Fruit fly (Drosophila melanogaster) whole organism, prepupa: ENCODE measurements around the gene cad.
A peak's percentile ranks its signal among the peaks of the same experiment; 100 is the strongest.

Experiments used
- Blimp-1 ChIP-seq: fragments of 200-800 bp; sonication (Bioruptor generic); optimal IDR thresholded peaks from 3 replicates; lab custom pipeline; 2017; ENCODE audit warnings: missing biosample characterization, missing genetic modification characterization, mild to moderate bottlenecking, moderate library complexity, missing genetic modification reagents
- CG10631 ChIP-seq: fragments of 200-800 bp; sonication (Bioruptor generic); optimal IDR thresholded peaks from 2 replicates; lab custom pipeline; 2016; ENCODE audit warnings: missing biosample characterization, missing genetic modification characterization
- CG10669 ChIP-seq: fragments of 200-800 bp; sonication (Bioruptor generic); optimal IDR thresholded peaks from 3 replicates; lab custom pipeline; 2018; ENCODE audit warnings: missing biosample characterization, mild to moderate bottlenecking, missing genetic modification characterization, moderate library complexity
- CG11762 ChIP-seq: fragments of 200-800 bp; sonication (Bioruptor generic); optimal IDR thresholded peaks from 3 replicates; lab custom pipeline; 2016; ENCODE audit warnings: missing biosample characterization, missing genetic modification characterization; ENCODE audit not compliant: insufficient read depth
- CG15336 ChIP-seq: fragments of 200-800 bp; sonication (Bioruptor generic); IDR thresholded peaks from 2 replicates; pipeline ENCODE4 v1.3.6; 2022; ENCODE audit warnings: missing biosample characterization, missing genetic modification characterization
- CG1621 ChIP-seq: fragments of 200-800 bp; sonication (Bioruptor generic); optimal IDR thresholded peaks from 3 replicates; lab custom pipeline; 2018; ENCODE audit warnings: missing biosample characterization, mild to moderate bottlenecking, missing genetic modification characterization
- CG16779 ChIP-seq: fragments of 200-800 bp; sonication (Bioruptor generic); optimal IDR thresholded peaks from 3 replicates; lab custom pipeline; 2017; ENCODE audit warnings: missing biosample characterization, mild to moderate bottlenecking, missing genetic modification characterization
- CG3032 ChIP-seq: fragments of 200-800 bp; optimal IDR thresholded peaks from 2 replicates; lab custom pipeline; 2019; ENCODE audit warnings: missing biosample characterization, mild to moderate bottlenecking, missing genetic modification characterization, moderate library complexity
- CG34406 ChIP-seq: fragments of 200-800 bp; sonication (Bioruptor generic); optimal IDR thresholded peaks from 3 replicates; lab custom pipeline; 2016; ENCODE audit warnings: missing biosample characterization, missing genetic modification characterization
- CG3919 ChIP-seq: fragments of 200-800 bp; sonication (Bioruptor generic); optimal IDR thresholded peaks from 3 replicates; lab custom pipeline; 2016; ENCODE audit warnings: missing biosample characterization, missing genetic modification characterization
- CG4318 ChIP-seq: fragments of 200-800 bp; sonication (Bioruptor generic); optimal IDR thresholded peaks from 3 replicates; lab custom pipeline; 2017; ENCODE audit warnings: missing biosample characterization, mild to moderate bottlenecking, missing genetic modification characterization
- CG6163 ChIP-seq: fragments of 200-800 bp; sonication (Bioruptor generic); IDR thresholded peaks from 3 replicates; pipeline ENCODE4 v1.3.6; 2022; ENCODE audit warnings: missing biosample characterization, missing genetic modification characterization
- CG6276 ChIP-seq: fragments of 200-800 bp; sonication (Bioruptor generic); optimal IDR thresholded peaks from 2 replicates; lab custom pipeline; 2017; ENCODE audit warnings: missing biosample characterization, mild to moderate bottlenecking, missing genetic modification characterization
- CG6792 ChIP-seq: fragments of 200-800 bp; sonication (Bioruptor generic); optimal IDR thresholded peaks from 3 replicates; lab custom pipeline; 2016; ENCODE audit warnings: missing biosample characterization, missing genetic modification characterization
- CG6854 ChIP-seq: fragments of 200-800 bp; sonication (Bioruptor generic); optimal IDR thresholded peaks from 2 replicates; lab custom pipeline; 2017; ENCODE audit warnings: missing biosample characterization, mild to moderate bottlenecking, missing genetic modification characterization
- CG7368 ChIP-seq: fragments of 200-800 bp; sonication (Bioruptor generic); optimal IDR thresholded peaks from 3 replicates; lab custom pipeline; 2016; ENCODE audit warnings: missing biosample characterization, missing genetic modification characterization
- CG8119 ChIP-seq: fragments of 200-800 bp; sonication (Bioruptor generic); IDR thresholded peaks from 3 replicates; pipeline ENCODE4 v1.3.6; 2022; ENCODE audit warnings: missing biosample characterization, missing genetic modification characterization
- CG8319 ChIP-seq: fragments of 200-800 bp; sonication (Bioruptor generic); optimal IDR thresholded peaks from 3 replicates; lab custom pipeline; 2016; ENCODE audit warnings: missing biosample characterization, missing genetic modification characterization
- CG9139 ChIP-seq: fragments of 200-800 bp; sonication (Bioruptor generic); optimal IDR thresholded peaks from 3 replicates; lab custom pipeline; 2017; ENCODE audit warnings: missing biosample characterization, mild to moderate bottlenecking, missing genetic modification characterization
- Eip75B ChIP-seq: fragments of 200-800 bp; sonication (Bioruptor generic); optimal IDR thresholded peaks from 3 replicates; lab custom pipeline; 2016; ENCODE audit warnings: missing biosample characterization, missing genetic modification characterization
- Eip93F ChIP-seq: fragments of 200-800 bp; sonication (Bioruptor generic); optimal IDR thresholded peaks from 2 replicates; lab custom pipeline; 2016; ENCODE audit warnings: missing biosample characterization, mild to moderate bottlenecking, missing genetic modification characterization
- Gug ChIP-seq: fragments of 200-800 bp; sonication (Bioruptor generic); IDR thresholded peaks from 2 replicates; pipeline ENCODE4 v1.3.6; 2022; ENCODE audit warnings: missing biosample characterization, missing genetic modification characterization
- Hr38 ChIP-seq: sonication (Bioruptor generic); optimal IDR thresholded peaks from 2 replicates; lab custom pipeline; 2016; ENCODE audit warnings: missing biosample characterization, missing genetic modification characterization
- Hr39 ChIP-seq: fragments of 200-800 bp; sonication (Bioruptor generic); optimal IDR thresholded peaks from 2 replicates; lab custom pipeline; 2016; ENCODE audit warnings: missing biosample characterization, missing genetic modification characterization
- Lpt ChIP-seq: fragments of 200-800 bp; sonication (Bioruptor generic); optimal IDR thresholded peaks from 3 replicates; lab custom pipeline; 2016; ENCODE audit warnings: missing biosample characterization, missing genetic modification characterization
- Met ChIP-seq: fragments of 200-800 bp; sonication (Bioruptor generic); optimal IDR thresholded peaks from 3 replicates; lab custom pipeline; 2016; ENCODE audit warnings: missing biosample characterization, missing genetic modification characterization
- OdsH ChIP-seq: fragments of 200-800 bp; sonication (Bioruptor generic); optimal IDR thresholded peaks from 3 replicates; lab custom pipeline; 2016; ENCODE audit warnings: missing biosample characterization, missing genetic modification characterization
- Sox102F ChIP-seq: fragments of 200-800 bp; sonication (Bioruptor generic); optimal IDR thresholded peaks from 2 replicates; lab custom pipeline; 2016; ENCODE audit warnings: missing biosample characterization, mild to moderate bottlenecking, missing genetic modification characterization
- Sox15 ChIP-seq: fragments of 200-800 bp; sonication (Bioruptor generic); optimal IDR thresholded peaks from 3 replicates; lab custom pipeline; 2016; ENCODE audit warnings: missing biosample characterization, missing genetic modification characterization
- achi ChIP-seq: fragments of 200-800 bp; sonication (Bioruptor generic); optimal IDR thresholded peaks from 3 replicates; lab custom pipeline; 2016; ENCODE audit warnings: missing biosample characterization, missing genetic modification characterization
- acj6 ChIP-seq: fragments of 200-800 bp; sonication (Bioruptor generic); optimal IDR thresholded peaks from 3 replicates; lab custom pipeline; 2016; ENCODE audit warnings: missing biosample characterization, missing genetic modification characterization
- dac ChIP-seq: fragments of 200-800 bp; sonication (Bioruptor generic); optimal IDR thresholded peaks from 2 replicates; lab custom pipeline; 2017; ENCODE audit warnings: missing biosample characterization, mild to moderate bottlenecking, missing genetic modification characterization
- dsx ChIP-seq: fragments of 200-800 bp; optimal IDR thresholded peaks from 3 replicates; lab custom pipeline; 2019; ENCODE audit warnings: missing biosample characterization, mild to moderate bottlenecking, missing genetic modification characterization, moderate library complexity; ENCODE audit not compliant: poor library complexity, severe bottlenecking
- eg ChIP-seq: fragments of 200-800 bp; sonication (Bioruptor generic); IDR thresholded peaks from 3 replicates; pipeline ENCODE4 v1.3.6; 2022; ENCODE audit warnings: missing biosample characterization, missing genetic modification characterization
- fd85E ChIP-seq: fragments of 200-800 bp; sonication (Bioruptor generic); optimal IDR thresholded peaks from 3 replicates; lab custom pipeline; 2016; ENCODE audit warnings: missing biosample characterization, missing genetic modification characterization
- fkh ChIP-seq: fragments of 200-800 bp; sonication (Bioruptor generic); optimal IDR thresholded peaks from 3 replicates; lab custom pipeline; 2017; ENCODE audit warnings: missing biosample characterization, mild to moderate bottlenecking, missing genetic modification characterization, moderate library complexity
- lz ChIP-seq: fragments of 200-800 bp; sonication (Bioruptor generic); optimal IDR thresholded peaks from 3 replicates; lab custom pipeline; 2016; ENCODE audit warnings: missing biosample characterization, missing genetic modification characterization
- net ChIP-seq: fragments of 200-800 bp; sonication (Bioruptor generic); optimal IDR thresholded peaks from 3 replicates; lab custom pipeline; 2016; ENCODE audit warnings: missing biosample characterization, missing genetic modification characterization
- pdm3 ChIP-seq: fragments of 200-800 bp; sonication (Bioruptor generic); optimal IDR thresholded peaks from 3 replicates; lab custom pipeline; 2016; ENCODE audit warnings: missing biosample characterization, missing genetic modification characterization
- salr ChIP-seq, 2 experiments: fragments of 200-800 bp; sonication (Bioruptor generic); optimal IDR thresholded peaks; 3 replicates each; lab custom pipeline; 2016 to 2018; ENCODE audit warnings: missing biosample characterization in 2 of 2, missing genetic modification characterization in 2 of 2, mild to moderate bottlenecking in 1 of 2
- spab ChIP-seq: fragments of 200-800 bp; sonication (Bioruptor generic); optimal IDR thresholded peaks from 2 replicates; lab custom pipeline; 2017; ENCODE audit warnings: missing biosample characterization, mild to moderate bottlenecking, missing genetic modification characterization, missing genetic modification reagents
- svp ChIP-seq: fragments of 200-800 bp; sonication (Bioruptor generic); peaks from one replicate; lab custom pipeline; 2016; ENCODE audit warnings: missing biosample characterization, missing genetic modification characterization
- topi ChIP-seq: fragments of 200-800 bp; sonication (Bioruptor generic); optimal IDR thresholded peaks from 3 replicates; lab custom pipeline; 2016; ENCODE audit warnings: missing biosample characterization, missing genetic modification characterization
- vri ChIP-seq: fragments of 200-800 bp; sonication (Bioruptor generic); optimal IDR thresholded peaks from 3 replicates; lab custom pipeline; 2016; ENCODE audit warnings: missing biosample characterization, mild to moderate bottlenecking, missing genetic modification characterization

Gene cad

dm6 chr2L:20759809-20760485, 10.6 kb upstream of the cad start (continued):
- TF ChIP-seq CG6792 (peak; percentile 58), CG6163 (GFP tag; lab: Robert Waterston, UW) (0 out of 3 replicates have a peak, but pooled peaks have one; percentile 20), pdm3 (GFP tag; lab: Kevin White, UChicago) (peak; percentile 55), acj6 (GFP tag; lab: Kevin White, UChicago) (peak; percentile 53), Lpt (no peak), CG9139 (no peak), achi (GFP tag; lab: Kevin White, UChicago) (peak; percentile 57), CG3919 (GFP tag; lab: Kevin White, UChicago) (peak; percentile 52), CG3032 (no peak), Blimp-1 (peak; percentile 39), Sox102F (GFP tag; lab: Kevin White, UChicago) (peak; percentile 74), CG7368 (GFP tag; lab: Kevin White, UChicago) (no peak)
- TF ChIP-seq, all 60 proteins: peak for 36

- TF ChIP-seq vri (GFP tag; lab: Kevin White, UChicago), result peak; percentile 65
- peak; percentile 64 for TF ChIP-seq svp (GFP tag; lab: Kevin White, UChicago)
- no peak for TF ChIP-seq CG4318
- TF ChIP-seq Eip93F (GFP tag; lab: Kevin White, UChicago), result peak; percentile 17
- TF ChIP-seq acj6 (GFP tag; lab: Kevin White, UChicago), result no peak
- TF ChIP-seq CG6792, result no peak
Observed at dm6 chr2L:20760956-20761355, 9.6 kb upstream of the cad start.

- TF ChIP-seq CG7368 (GFP tag; lab: Kevin White, UChicago) (peak; percentile 74), fd85E (GFP tag; lab: Kevin White, UChicago) (peak; percentile 30), CG16779 (peak; percentile 69), Sox15 (GFP tag; lab: Kevin White, UChicago) (peak; percentile 67), lz (GFP tag; lab: Kevin White, UChicago) (peak; percentile 71), Met (peak; percentile 83), Eip75B (GFP tag; lab: Kevin White, UChicago) (peak; percentile 57), OdsH (GFP tag; lab: Kevin White, UChicago) (peak; percentile 80), CG8119 (GFP tag; lab: Robert Waterston, UW) (peak; percentile 79), CG9139 (peak; percentile 68), CG6276 (GFP tag; lab: Kevin White, UChicago) (peak; percentile 61), CG6854 (GFP tag; lab: Kevin White, UChicago) (peak; percentile 60), topi (GFP tag; lab: Kevin White, UChicago) (peak; percentile 84), CG1621 (tag; lab: Kevin White, UChicago) (peak; percentile 40), CG10631 (GFP tag; lab: Kevin White, UChicago) (peak; percentile 76), CG10669 (GFP tag; lab: Kevin White, UChicago) (peak; percentile 80), Blimp-1 (peak; percentile 48), CG3032 (peak; percentile 74), svp (GFP tag; lab: Kevin White, UChicago) (peak; percentile 91), CG11762 (GFP tag; lab: Kevin White, UChicago) (peak; percentile 64), Hr38 (no peak), salr (GFP tag; optimal IDR thresholded peaks at IDR 0.05; lab: Kevin White, UChicago) (peak; percentile 41 to 56), CG8319 (GFP tag; lab: Kevin White, UChicago) (peak; percentile 69), pdm3 (GFP tag; lab: Kevin White, UChicago) (peak; percentile 74), eg (GFP tag; lab: Robert Waterston, UW) (peak; percentile 86), CG34406 (GFP tag; lab: Kevin White, UChicago) (peak; percentile 86), dsx (GFP tag; lab: Kevin White, UChicago) (no peak), spab (GFP tag; lab: Kevin White, UChicago) (peak; percentile 66), Lpt (peak; percentile 57), fkh (GFP tag; lab: Kevin White, UChicago) (no peak), CG15336 (GFP tag; lab: Robert Waterston, UW) (peak; percentile 84), net (GFP tag; lab: Kevin White, UChicago) (peak; percentile 81), Hr39 (GFP tag; lab: Kevin White, UChicago) (peak; percentile 50), Gug (GFP tag; lab: Robert Waterston, UW) (peak; percentile 84), CG6792 (peak; percentile 78), CG6163 (GFP tag; lab: Robert Waterston, UW) (peak; percentile 86), dac (GFP tag; lab: Kevin White, UChicago) (peak; percentile 0), achi (GFP tag; lab: Kevin White, UChicago) (peak; percentile 79)
Observed at dm6 chr2L:20761951-20762538, 8.5 kb upstream of the cad start.
